Fruit fly (Drosophila melanogaster) whole organism, pupa: ENCODE data around the gene Gorab.

Experiments used
- CG10348 ChIP-seq: fragments of 200-800 bp; sonication (Bioruptor generic); IDR thresholded peaks from 2 replicates; pipeline ENCODE4 v1.3.6; 2022; ENCODE audit warnings: missing biosample characterization, missing genetic modification characterization
- CG12605 ChIP-seq: fragments of 200-800 bp; sonication (Bioruptor generic); IDR thresholded peaks from 2 replicates; pipeline ENCODE4 v1.3.6; 2022; ENCODE audit warnings: missing biosample characterization, missing genetic modification characterization
- CG13204 ChIP-seq: fragments of 200-800 bp; sonication (Bioruptor generic); optimal IDR thresholded peaks from 2 replicates; lab custom pipeline; 2018; ENCODE audit warnings: missing biosample characterization, mild to moderate bottlenecking, missing genetic modification characterization, moderate library complexity
- CG14655 ChIP-seq: fragments of 200-800 bp; sonication (Bioruptor generic); optimal IDR thresholded peaks from 3 replicates; lab custom pipeline; 2017; ENCODE audit warnings: mild to moderate bottlenecking, missing biosample characterization, missing genetic modification reagents, missing genetic modification characterization
- CG15710 ChIP-seq: fragments of 200-800 bp; sonication (Bioruptor generic); optimal IDR thresholded peaks from 2 replicates; lab custom pipeline; 2018; ENCODE audit warnings: missing biosample characterization, mild to moderate bottlenecking, missing genetic modification characterization, moderate library complexity
- CG17806 ChIP-seq: fragments of 200-800 bp; sonication (Bioruptor generic); optimal IDR thresholded peaks from 2 replicates; lab custom pipeline; 2018; ENCODE audit warnings: missing biosample characterization, mild to moderate bottlenecking, missing genetic modification characterization, moderate library complexity
- CG32121 ChIP-seq: fragments of 200-800 bp; sonication (Bioruptor generic); IDR thresholded peaks from 2 replicates; pipeline ENCODE4 v1.3.6; 2022; ENCODE audit warnings: missing biosample characterization, missing genetic modification characterization
- CG34367 ChIP-seq: fragments of 200-800 bp; sonication (Bioruptor generic); optimal IDR thresholded peaks from 2 replicates; lab custom pipeline; 2018; ENCODE audit warnings: missing biosample characterization, mild to moderate bottlenecking, missing genetic modification characterization
- CG4496 ChIP-seq: fragments of 200-800 bp; sonication (Bioruptor generic); IDR thresholded peaks from 3 replicates; pipeline ENCODE4 v1.3.6; 2022; ENCODE audit warnings: missing biosample characterization, missing genetic modification characterization
- CG8159 ChIP-seq: fragments of 200-800 bp; sonication (Bioruptor generic); optimal IDR thresholded peaks from 3 replicates; lab custom pipeline; 2018; ENCODE audit warnings: missing biosample characterization, mild to moderate bottlenecking, missing genetic modification characterization, moderate library complexity
- CG8301 ChIP-seq: fragments of 200-800 bp; sonication (Bioruptor generic); optimal IDR thresholded peaks from 2 replicates; lab custom pipeline; 2018; ENCODE audit warnings: missing biosample characterization, mild to moderate bottlenecking, missing genetic modification characterization
- CG9948 ChIP-seq: fragments of 200-800 bp; sonication (Bioruptor generic); optimal IDR thresholded peaks from 2 replicates; lab custom pipeline; 2018; ENCODE audit warnings: missing biosample characterization, mild to moderate bottlenecking, missing genetic modification characterization, moderate library complexity
- D1 ChIP-seq: fragments of 200-800 bp; sonication (Bioruptor generic); optimal IDR thresholded peaks from 2 replicates; lab custom pipeline; 2018; ENCODE audit warnings: missing biosample characterization, mild to moderate bottlenecking, missing genetic modification characterization, moderate library complexity
- EcR ChIP-seq: fragments of 200-800 bp; sonication (Bioruptor generic); optimal IDR thresholded peaks from 3 replicates; lab custom pipeline; 2019; ENCODE audit warnings: missing biosample characterization, missing genetic modification characterization, mild to moderate bottlenecking, moderate library complexity, missing genetic modification reagents
- Ets98B ChIP-seq: fragments of 200-800 bp; sonication (Bioruptor generic); IDR thresholded peaks from 2 replicates; pipeline ENCODE4 v1.3.6; 2022; ENCODE audit warnings: missing biosample characterization, missing genetic modification characterization
- Pif1A ChIP-seq: fragments of 200-800 bp; sonication (Bioruptor generic); optimal IDR thresholded peaks from 3 replicates; lab custom pipeline; 2016; ENCODE audit warnings: missing biosample characterization, missing genetic modification characterization
- Pif1B ChIP-seq: fragments of 200-800 bp; sonication (Bioruptor generic); optimal IDR thresholded peaks from 3 replicates; lab custom pipeline; 2016; ENCODE audit warnings: missing biosample characterization, missing genetic modification characterization
- Snoo ChIP-seq: fragments of 200-800 bp; sonication (Bioruptor generic); optimal IDR thresholded peaks from 3 replicates; lab custom pipeline; 2017; ENCODE audit warnings: missing biosample characterization, mild to moderate bottlenecking, missing genetic modification characterization, inconsistent platforms
- fd96Ca ChIP-seq: fragments of 200-800 bp; sonication (Bioruptor generic); IDR thresholded peaks from 3 replicates; pipeline ENCODE4 v1.3.6; 2022; ENCODE audit warnings: missing biosample characterization, missing genetic modification characterization
- gl ChIP-seq: fragments of 200-800 bp; sonication (Bioruptor generic); optimal IDR thresholded peaks from 2 replicates; lab custom pipeline; 2018; ENCODE audit warnings: missing biosample characterization, mild to moderate bottlenecking, missing genetic modification characterization
- rn ChIP-seq: fragments of 200-800 bp; sonication (Bioruptor generic); IDR thresholded peaks from 2 replicates; pipeline ENCODE4 v1.3.6; 2022; ENCODE audit warnings: missing biosample characterization, missing genetic modification characterization

The Gorab gene

DNA sequence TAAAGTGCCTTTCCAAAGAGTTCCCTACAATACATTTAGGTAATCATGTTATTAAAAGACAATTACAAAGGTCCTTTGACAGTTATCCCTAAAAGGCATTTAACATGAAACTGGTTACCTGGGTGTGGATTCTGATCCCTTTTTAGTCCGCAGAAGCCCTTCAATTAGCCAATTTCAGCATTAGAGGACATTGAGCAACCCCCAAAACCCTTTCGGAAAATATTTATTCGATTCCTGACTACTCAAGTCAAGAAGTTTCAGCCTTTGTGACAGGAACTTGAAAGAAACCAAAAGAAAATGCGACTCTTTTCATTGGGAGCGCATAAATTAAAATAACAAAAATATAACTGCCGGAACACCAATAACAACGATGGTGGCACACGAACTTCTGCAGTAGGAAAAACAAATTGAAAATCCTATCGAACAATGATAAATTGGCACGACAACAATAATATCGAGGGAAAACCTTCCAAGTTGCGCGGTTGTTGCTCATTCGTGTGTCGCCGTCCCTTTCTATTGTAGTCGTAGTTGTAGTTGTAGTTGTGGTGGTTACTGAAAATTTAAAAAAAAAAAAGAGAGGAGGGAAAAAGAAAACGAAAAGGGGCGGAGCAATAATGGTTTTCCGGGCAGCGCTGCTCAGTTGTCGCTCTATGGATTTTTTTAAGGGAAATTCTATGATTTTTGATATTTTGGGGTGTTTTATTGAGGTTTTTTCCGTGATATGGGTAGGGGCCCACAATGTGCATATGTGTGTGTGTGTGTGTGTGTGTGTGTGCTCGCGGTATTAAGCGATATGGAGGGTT is 17.2 kb upstream of the Gorab start:
- TF ChIP-seq CG14655 (GFP tag; lab: Kevin White, UChicago) (no peak), CG8301 (tag; lab: Kevin White, UChicago) (no peak), CG10348 (no peak), CG8159 (tag; lab: Kevin White, UChicago) (no peak), CG12605 (GFP tag; lab: Robert Waterston, UW) (no peak)

dm6 chr3L:17444569-17444968 is 15.9 kb upstream of the Gorab start:
- TF ChIP-seq gl (no peak), CG17806 (tag; lab: Kevin White, UChicago) (no peak), CG9948 (no peak)

DNA sequence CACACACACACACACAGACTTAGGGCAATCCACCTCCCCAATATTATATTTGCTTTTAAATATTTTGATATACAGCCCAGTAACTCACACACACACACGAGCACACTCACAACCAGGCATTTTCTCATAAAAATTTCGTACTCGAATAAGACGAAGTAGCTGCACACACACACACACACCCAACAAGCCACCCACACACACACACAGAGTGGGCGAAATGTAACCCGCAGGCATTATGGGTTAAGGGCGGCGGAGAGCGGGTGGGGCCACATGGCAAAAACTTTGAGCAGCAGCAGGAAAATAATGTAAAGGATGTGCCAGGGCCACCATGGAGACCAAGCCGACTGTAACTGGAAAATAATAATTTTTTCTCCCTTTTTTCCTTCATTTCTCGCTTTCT is 13.0 kb upstream of the Gorab start:
- TF ChIP-seq Snoo (tag; lab: Kevin White, UChicago) = no peak
- no peak for TF ChIP-seq Ets98B (GFP tag; lab: Robert Waterston, UW)
- no peak for TF ChIP-seq CG17806 (tag; lab: Kevin White, UChicago)
- no peak for TF ChIP-seq CG13204 (GFP tag; lab: Kevin White, UChicago)
- TF ChIP-seq Pif1B (GFP tag; lab: Kevin White, UChicago) = no peak
- no peak for TF ChIP-seq CG4496 (GFP tag; lab: Robert Waterston, UW)
- no peak for TF ChIP-seq CG8301 (tag; lab: Kevin White, UChicago)
- TF ChIP-seq gl = no peak
- no peak for TF ChIP-seq Pif1A (GFP tag; lab: Kevin White, UChicago)
- no peak for TF ChIP-seq fd96Ca
- TF ChIP-seq D1 (tag; lab: Kevin White, UChicago) = no peak
- TF ChIP-seq rn (GFP tag; lab: Robert Waterston, UW) = no peak
- TF ChIP-seq CG10348 = no peak
- TF ChIP-seq CG12605 (GFP tag; lab: Robert Waterston, UW) = no peak

dm6 chr3L:17438872-17439495 is 10.3 kb upstream of the Gorab start, which contains the start of gene CG18265:
Gene CG18265, plus strand, starts transcription at chr3L:17439401.
- TF ChIP-seq Ets98B (GFP tag; lab: Robert Waterston, UW) = no peak
- no peak for TF ChIP-seq CG4496 (GFP tag; lab: Robert Waterston, UW)
- TF ChIP-seq CG12605 (GFP tag; lab: Robert Waterston, UW) = no peak; the same call in 1 of the 2 replicates
- TF ChIP-seq gl = no peak
- TF ChIP-seq CG14655 (GFP tag; lab: Kevin White, UChicago) = no peak
- TF ChIP-seq rn (GFP tag; lab: Robert Waterston, UW) = no peak
- TF ChIP-seq CG15710 (tag; lab: Kevin White, UChicago) = no peak
- no peak for TF ChIP-seq CG9948
- TF ChIP-seq CG10348 = no peak
- TF ChIP-seq CG8301 (tag; lab: Kevin White, UChicago) = no peak
- no peak for TF ChIP-seq EcR (GFP tag; lab: Kevin White, UChicago)
- no peak for TF ChIP-seq Pif1B (GFP tag; lab: Kevin White, UChicago)
- no peak for TF ChIP-seq CG8159 (tag; lab: Kevin White, UChicago)
- no peak for TF ChIP-seq Snoo (tag; lab: Kevin White, UChicago)
- no peak for TF ChIP-seq CG34367 (tag; lab: Kevin White, UChicago)
- TF ChIP-seq CG17806 (tag; lab: Kevin White, UChicago) = no peak
- no peak for TF ChIP-seq D1 (tag; lab: Kevin White, UChicago)
- TF ChIP-seq CG13204 (GFP tag; lab: Kevin White, UChicago) = no peak

- TF ChIP-seq CG8301 (tag; lab: Kevin White, UChicago) (no peak), Snoo (tag; lab: Kevin White, UChicago) (no peak), Ets98B (GFP tag; lab: Robert Waterston, UW) (no peak), CG13204 (GFP tag; lab: Kevin White, UChicago) (no peak), gl (no peak), CG8159 (tag; lab: Kevin White, UChicago) (no peak), CG17806 (tag; lab: Kevin White, UChicago) (no peak), Pif1A (GFP tag; lab: Kevin White, UChicago) (no peak), Pif1B (GFP tag; lab: Kevin White, UChicago) (no peak), CG34367 (tag; lab: Kevin White, UChicago) (no peak), CG12605 (GFP tag; lab: Robert Waterston, UW) (no peak), EcR (GFP tag; lab: Kevin White, UChicago) (no peak)
- TF ChIP-seq, all 21 proteins: peak for 0
Observed at dm6 chr3L:17436331-17436730, 7.7 kb upstream of the Gorab start, which contains the start of gene CG12229. Gene CG12229, minus strand, starts transcription at chr3L:17436431.

dm6 chr3L:17433555-17433954 is 4.9 kb upstream of the Gorab start, which contains the start of the genes Coq4 and CG32176:
Gene Coq4, minus strand, starts transcription at chr3L:17433621.
Gene CG32176, plus strand, starts transcription at chr3L:17433868.
- TF ChIP-seq gl (peak; percentile 86), EcR (GFP tag; lab: Kevin White, UChicago) (no peak), CG9948 (peak; percentile 95), D1 (tag; lab: Kevin White, UChicago) (peak; percentile 91), Ets98B (GFP tag; lab: Robert Waterston, UW) (peak; percentile 97), Pif1A (GFP tag; lab: Kevin White, UChicago) (peak; percentile 97), CG34367 (tag; lab: Kevin White, UChicago) (peak; percentile 93), CG4496 (GFP tag; lab: Robert Waterston, UW) (peak; percentile 98), CG10348 (peak; percentile 85), CG8301 (tag; lab: Kevin White, UChicago) (peak; percentile 96), CG15710 (tag; lab: Kevin White, UChicago) (peak; percentile 95), CG12605 (GFP tag; lab: Robert Waterston, UW) (peak; percentile 93), CG14655 (GFP tag; lab: Kevin White, UChicago) (peak; percentile 95), Pif1B (GFP tag; lab: Kevin White, UChicago) (peak; percentile 95), CG13204 (GFP tag; lab: Kevin White, UChicago) (peak; percentile 74), CG32121 (GFP tag; lab: Robert Waterston, UW) (peak; percentile 98), Snoo (tag; lab: Kevin White, UChicago) (peak; percentile 95), CG17806 (tag; lab: Kevin White, UChicago) (peak; percentile 96), rn (GFP tag; lab: Robert Waterston, UW) (peak; percentile 95), fd96Ca (peak; percentile 94), CG8159 (tag; lab: Kevin White, UChicago) (peak; percentile 94)
